Fruit fly (Drosophila melanogaster): Measurements from ENCODE around the gene Phb1.
A peak's percentile ranks its signal among the peaks of the same experiment; 100 is the strongest.

DNA sequence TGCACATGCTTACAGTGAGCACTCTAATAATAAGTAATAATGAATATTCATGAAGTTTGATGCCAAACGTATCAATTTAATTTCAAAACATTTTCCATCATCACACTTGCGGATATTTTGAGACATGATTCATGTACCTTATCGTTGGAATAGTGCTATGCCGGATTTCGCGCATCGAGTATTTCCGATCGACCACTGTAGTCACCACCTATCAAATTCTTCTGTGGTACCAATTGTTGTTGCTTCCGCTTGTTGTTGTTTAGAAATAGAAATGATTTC lies 17.3 kb upstream of the Phb1 start:
- TF ChIP-seq toe (GFP tag; optimal IDR thresholded peaks at IDR 0.05): no peak
- TF ChIP-seq CG14711 (tag; optimal IDR thresholded peaks at IDR 0.05): peak; percentile 34
- TF ChIP-seq kay (GFP tag; ENCODE audit: borderline replicate concordance): no peak
- no peak for TF ChIP-seq CG33017 (tag; optimal IDR thresholded peaks at IDR 0.05)
- TF ChIP-seq tj (GFP tag; optimal IDR thresholded peaks at IDR 0.05): no peak
- no peak for TF ChIP-seq CG7045 (GFP tag; optimal IDR thresholded peaks at IDR 0.05)
- no peak for TF ChIP-seq Crg-1 (GFP tag; optimal IDR thresholded peaks at IDR 0.05)
- TF ChIP-seq bab1 (GFP tag; optimal IDR thresholded peaks at IDR 0.05): peak; percentile 54
- peak; percentile 16 for TF ChIP-seq CG7101 (tag; optimal IDR thresholded peaks at IDR 0.05)
- peak; percentile 17 for TF ChIP-seq pad (GFP tag; optimal IDR thresholded peaks at IDR 0.05)
- TF ChIP-seq Mnt (GFP tag; optimal IDR thresholded peaks at IDR 0.05): no peak
- no peak for TF ChIP-seq Clk (GFP tag; optimal IDR thresholded peaks at IDR 0.05)

Measured in whole organism, adult.